Worm (Caenorhabditis elegans) whole organism, early embryonic: ENCODE data around the gene nhr-68.

ENCODE experiments used
- B0310.2 ChIP-seq: sonication (generic microtip); optimal IDR thresholded peaks from 2 replicates; lab custom pipeline; 2016; ENCODE audit warnings: mild to moderate bottlenecking, missing genetic modification characterization, missing compliant biosample characterization
- F13C5.2 ChIP-seq: sonication (generic microtip); optimal IDR thresholded peaks from 2 replicates; lab custom pipeline; 2017; ENCODE audit warnings: mild to moderate bottlenecking, missing genetic modification characterization, inconsistent platforms, missing compliant biosample characterization
- ama-1 ChIP-seq: fragments of 150-350 bp; optimal IDR thresholded peaks from 2 replicates; lab custom pipeline; 2014
- ceh-13 ChIP-seq: fragments of 200-800 bp; sonication (Bioruptor generic); optimal IDR thresholded peaks from 2 replicates; lab custom pipeline; 2018; ENCODE audit warnings: mild to moderate bottlenecking, missing genetic modification characterization, missing compliant biosample characterization
- ceh-36 ChIP-seq: sonication (generic microtip); optimal IDR thresholded peaks from 2 replicates; lab custom pipeline; 2016; ENCODE audit warnings: missing genetic modification characterization, inconsistent platforms, missing compliant biosample characterization
- ets-7 ChIP-seq: sonication (generic microtip); optimal IDR thresholded peaks from 2 replicates; lab custom pipeline; 2016; ENCODE audit warnings: missing genotype, missing genetic modification characterization, missing compliant biosample characterization
- flt-1 ChIP-seq: fragments of 200-800 bp; sonication (Bioruptor generic); IDR thresholded peaks from 2 replicates; pipeline ENCODE4 v1.3.6; 2022; ENCODE audit warnings: missing genetic modification characterization, missing compliant biosample characterization
- hmbx-1 ChIP-seq: sonication (generic microtip); optimal IDR thresholded peaks from 2 replicates; lab custom pipeline; 2016; ENCODE audit warnings: mild to moderate bottlenecking, missing genetic modification characterization, missing compliant biosample characterization
- hmg-4 ChIP-seq: fragments of 200-800 bp; sonication (Bioruptor generic); optimal IDR thresholded peaks from 2 replicates; lab custom pipeline; 2018; ENCODE audit warnings: mild to moderate bottlenecking, missing genetic modification characterization, missing compliant biosample characterization
- hnd-1 ChIP-seq: sonication (generic microtip); optimal IDR thresholded peaks from 2 replicates; lab custom pipeline; 2016; ENCODE audit warnings: missing genetic modification characterization, missing compliant biosample characterization
- pes-1 ChIP-seq: fragments of 200-800 bp; sonication (Bioruptor generic); IDR thresholded peaks from 2 replicates; pipeline ENCODE4 v1.3.6; 2022; ENCODE audit warnings: missing genetic modification reagents, missing genetic modification characterization, missing compliant biosample characterization
- tbx-11 ChIP-seq: fragments of 200-800 bp; sonication (Bioruptor generic); IDR thresholded peaks from 2 replicates; pipeline ENCODE4 v1.3.6; 2022; ENCODE audit warnings: missing genetic modification characterization, missing compliant biosample characterization
- tbx-37 ChIP-seq: fragments of 200-800 bp; sonication (Bioruptor generic); conservative IDR thresholded peaks from 2 replicates; pipeline ENCODE4 v1.3.6; 2022; ENCODE audit warnings: missing genetic modification reagents, missing genetic modification characterization, missing compliant biosample characterization
- tra-4 ChIP-seq: sonication (generic microtip); optimal IDR thresholded peaks from 2 replicates; lab custom pipeline; 2017; ENCODE audit warnings: missing genetic modification characterization, missing compliant biosample characterization

- no peak for TF ChIP-seq F13C5.2 (tag; lab: Kevin White, UChicago)
- no peak for TF ChIP-seq tra-4 (tag; lab: Kevin White, UChicago)
- no peak for TF ChIP-seq ceh-36 (tag; lab: Kevin White, UChicago)
- no peak for TF ChIP-seq ama-1 (lab: Kevin White, UChicago)
- TF ChIP-seq ets-7 (tag; lab: Kevin White, UChicago): no peak
- no peak for TF ChIP-seq pes-1 (GFP tag; lab: Robert Waterston, UW)
- TF ChIP-seq B0310.2 (tag; lab: Kevin White, UChicago): no peak
- TF ChIP-seq hmg-4 (GFP tag; lab: Kevin White, UChicago): no peak
- no peak for TF ChIP-seq tbx-11 (GFP tag; lab: Robert Waterston, UW)
- TF ChIP-seq hmbx-1: no peak
- no peak for TF ChIP-seq hnd-1 (tag; lab: Kevin White, UChicago)
- no peak for TF ChIP-seq tbx-37 (GFP tag; lab: Robert Waterston, UW)
- no peak for TF ChIP-seq ceh-13 (GFP tag; lab: Kevin White, UChicago)
- TF ChIP-seq flt-1 (GFP tag; lab: Robert Waterston, UW): no peak
These were observed 47.9 kb upstream of the nhr-68 start for ce11 chrV:11525338-11525737.
